Fruit fly (Drosophila melanogaster) whole organism, embryonic: Measurements from ENCODE around the gene CG33286.

Experiments
- CG15073 ChIP-seq: fragments of 200-800 bp; sonication (Bioruptor generic); optimal IDR thresholded peaks from 2 replicates; lab custom pipeline; 2016; ENCODE audit warnings: missing biosample characterization, missing genetic modification characterization
- CG16813 ChIP-seq: fragments of 200-800 bp; sonication (Bioruptor generic); IDR thresholded peaks from 3 replicates; pipeline ENCODE4 v1.3.6; 2022; ENCODE audit warnings: missing biosample characterization, missing genetic modification characterization; ENCODE audit not compliant: partially characterized antibody
- CG17359 ChIP-seq: fragments of 200-800 bp; sonication (Bioruptor generic); optimal IDR thresholded peaks from 3 replicates; lab custom pipeline; 2018; ENCODE audit warnings: missing biosample characterization, mild to moderate bottlenecking, missing genetic modification characterization, moderate library complexity
- CG17385 ChIP-seq: fragments of 200-800 bp; sonication (Bioruptor generic); optimal IDR thresholded peaks from 3 replicates; lab custom pipeline; 2018; ENCODE audit warnings: missing biosample characterization, mild to moderate bottlenecking, missing genetic modification characterization
- CG17568 ChIP-seq: fragments of 200-800 bp; sonication (Bioruptor generic); optimal IDR thresholded peaks from 2 replicates; lab custom pipeline; 2018; ENCODE audit warnings: missing biosample characterization, mild to moderate bottlenecking, missing genetic modification characterization, moderate library complexity
- CG18619 ChIP-seq: fragments of 200-800 bp; sonication (Bioruptor generic); optimal IDR thresholded peaks from 3 replicates; lab custom pipeline; 2017; ENCODE audit warnings: missing biosample characterization, mild to moderate bottlenecking, missing genetic modification characterization
- CG2678 ChIP-seq: fragments of 200-800 bp; sonication (Bioruptor generic); optimal IDR thresholded peaks from 3 replicates; lab custom pipeline; 2019; ENCODE audit warnings: missing biosample characterization, mild to moderate bottlenecking, missing genetic modification characterization, moderate library complexity
- CG31224 ChIP-seq: fragments of 200-800 bp; sonication (Bioruptor generic); IDR thresholded peaks from 2 replicates; pipeline ENCODE4 v1.3.6; 2022; ENCODE audit warnings: missing biosample characterization, missing genetic modification characterization
- CG33213 ChIP-seq: fragments of 200-800 bp; sonication (Bioruptor generic); optimal IDR thresholded peaks from 3 replicates; lab custom pipeline; 2016; ENCODE audit warnings: missing biosample characterization, missing genetic modification characterization
- CG34224 ChIP-seq: fragments of 200-800 bp; sonication (Bioruptor generic); IDR thresholded peaks from 3 replicates; pipeline ENCODE4 v1.3.6; 2022; ENCODE audit warnings: missing biosample characterization, missing genetic modification characterization; ENCODE audit not compliant: partially characterized antibody
- CG34376 ChIP-seq: fragments of 200-800 bp; sonication (Bioruptor generic); optimal IDR thresholded peaks from 2 replicates; lab custom pipeline; 2018; ENCODE audit warnings: missing biosample characterization, mild to moderate bottlenecking, missing genetic modification characterization
- CG34422 ChIP-seq: fragments of 200-800 bp; sonication (Bioruptor generic); IDR thresholded peaks from 3 replicates; pipeline ENCODE4 v1.3.6; 2022; ENCODE audit warnings: missing biosample characterization, missing genetic modification characterization
- CG4360 ChIP-seq: fragments of 200-800 bp; sonication (Bioruptor generic); IDR thresholded peaks from 2 replicates; pipeline ENCODE4 v1.3.6; 2022; ENCODE audit warnings: missing biosample characterization, missing genetic modification characterization
- CG43689 ChIP-seq: fragments of 200-800 bp; sonication (Bioruptor generic); IDR thresholded peaks from 2 replicates; pipeline ENCODE4 v1.3.6; 2022; ENCODE audit warnings: missing biosample characterization, missing genetic modification characterization
- CG7556 ChIP-seq: fragments of 200-800 bp; sonication (Bioruptor generic); optimal IDR thresholded peaks from 2 replicates; lab custom pipeline; 2017; ENCODE audit warnings: missing biosample characterization, mild to moderate bottlenecking, missing genetic modification characterization
- CG8089 ChIP-seq: fragments of 200-800 bp; sonication (Bioruptor generic); optimal IDR thresholded peaks from 3 replicates; lab custom pipeline; 2016; ENCODE audit warnings: missing biosample characterization, missing genetic modification characterization
- CG8290 ChIP-seq, 3 experiments: fragments of 200-800 bp; sonication (Bioruptor generic); optimal IDR thresholded peaks; 2 replicates each; lab custom pipeline; 2016 to 2019; ENCODE audit warnings: missing biosample characterization in 3 of 3, missing genetic modification characterization in 3 of 3, mild to moderate bottlenecking in 2 of 3, moderate library complexity in 1 of 3
- CG9215 ChIP-seq: fragments of 200-800 bp; sonication (Bioruptor generic); IDR thresholded peaks from 2 replicates; pipeline ENCODE4 v1.3.6; 2022; ENCODE audit warnings: missing biosample characterization, missing genetic modification characterization
- CG9437 ChIP-seq: fragments of 200-800 bp; sonication (Bioruptor generic); optimal IDR thresholded peaks from 2 replicates; lab custom pipeline; 2018; ENCODE audit warnings: missing biosample characterization, mild to moderate bottlenecking, missing genetic modification characterization
- CG9817 ChIP-seq: fragments of 200-800 bp; sonication (Bioruptor generic); optimal IDR thresholded peaks from 2 replicates; lab custom pipeline; 2018; ENCODE audit warnings: missing biosample characterization, mild to moderate bottlenecking, missing genetic modification characterization, moderate library complexity
- D ChIP-seq, 2 experiments: fragments of 200-800 bp in 1 of 2; fragments of >200 bp in 1 of 2; sonication (Bioruptor generic) in 1 of 2; optimal IDR thresholded peaks; 2 replicates in 1 of 2; 3 replicates in 1 of 2; lab custom pipeline; 2017; ENCODE audit warnings: mild to moderate bottlenecking in 1 of 2, missing biosample characterization in 1 of 2, missing genetic modification characterization in 1 of 2, missing genetic modification reagents in 1 of 2
- Dek ChIP-seq: fragments of 200-800 bp; sonication (Bioruptor generic); optimal IDR thresholded peaks from 3 replicates; lab custom pipeline; 2019; ENCODE audit warnings: missing biosample characterization, mild to moderate bottlenecking, missing genetic modification characterization, moderate library complexity
- E2f1 ChIP-seq: fragments of 200-800 bp; sonication (Bioruptor generic); IDR thresholded peaks from 2 replicates; pipeline ENCODE4 v1.3.6; 2022; ENCODE audit warnings: missing biosample characterization, missing genetic modification characterization
- ERR ChIP-seq: fragments of 200-800 bp; sonication (Bioruptor generic); optimal IDR thresholded peaks from 2 replicates; lab custom pipeline; 2016; ENCODE audit warnings: missing biosample characterization, missing genetic modification characterization
- Gsc ChIP-seq: fragments of 200-800 bp; sonication (Bioruptor generic); IDR thresholded peaks from 2 replicates; pipeline ENCODE4 v1.3.6; 2022; ENCODE audit warnings: missing biosample characterization, missing genetic modification characterization
- HHEX ChIP-seq: fragments of 200-800 bp; sonication (Bioruptor generic); optimal IDR thresholded peaks from 3 replicates; lab custom pipeline; 2017; ENCODE audit warnings: missing biosample characterization, mild to moderate bottlenecking, missing genetic modification characterization, missing genetic modification reagents
- Hey ChIP-seq: fragments of 200-800 bp; sonication (Bioruptor generic); optimal IDR thresholded peaks from 3 replicates; lab custom pipeline; 2018; ENCODE audit warnings: missing biosample characterization, mild to moderate bottlenecking, missing genetic modification characterization
- Jarid2 ChIP-seq: fragments of 200-800 bp; sonication (Bioruptor generic); optimal IDR thresholded peaks from 3 replicates; lab custom pipeline; 2017; ENCODE audit warnings: mild to moderate bottlenecking, missing biosample characterization, missing genetic modification reagents, missing genetic modification characterization
- Nf-YC ChIP-seq: fragments of 200-800 bp; optimal IDR thresholded peaks from 3 replicates; lab custom pipeline; 2019; ENCODE audit warnings: missing biosample characterization, mild to moderate bottlenecking, missing genetic modification characterization, moderate library complexity
- Vsx1 ChIP-seq: fragments of 200-800 bp; sonication (Bioruptor generic); optimal IDR thresholded peaks from 2 replicates; lab custom pipeline; 2017; ENCODE audit warnings: missing biosample characterization, mild to moderate bottlenecking, missing genetic modification characterization, missing genetic modification reagents
- ac ChIP-seq: fragments of 200-800 bp; sonication (Bioruptor generic); optimal IDR thresholded peaks from 3 replicates; lab custom pipeline; 2017; ENCODE audit warnings: missing biosample characterization, mild to moderate bottlenecking, missing genetic modification characterization
- aop ChIP-seq: fragments of 200-800 bp; sonication (Bioruptor generic); IDR thresholded peaks from 2 replicates; pipeline ENCODE4 v1.3.6; 2022; ENCODE audit warnings: missing biosample characterization, missing genetic modification characterization
- crol ChIP-seq: fragments of 200-800 bp; sonication (Bioruptor generic); IDR thresholded peaks from 2 replicates; pipeline ENCODE4 v1.3.6; 2022; ENCODE audit warnings: missing biosample characterization, missing genetic modification characterization
- esg ChIP-seq: fragments of 200-800 bp; sonication (Bioruptor generic); conservative IDR thresholded peaks from 2 replicates; pipeline ENCODE4 v1.3.6; 2022; ENCODE audit warnings: missing biosample characterization, missing genetic modification characterization
- exex ChIP-seq: fragments of 200-800 bp; sonication (Bioruptor generic); optimal IDR thresholded peaks from 4 replicates; lab custom pipeline; 2018; ENCODE audit warnings: missing biosample characterization, mild to moderate bottlenecking, missing genetic modification characterization, moderate library complexity
- gsb-n ChIP-seq: fragments of 200-800 bp; sonication (Bioruptor generic); optimal IDR thresholded peaks from 3 replicates; lab custom pipeline; 2018; ENCODE audit warnings: missing biosample characterization, mild to moderate bottlenecking, missing genetic modification characterization
- hbn ChIP-seq: fragments of 200-800 bp; sonication (Bioruptor generic); IDR thresholded peaks from 2 replicates; pipeline ENCODE4 v1.3.6; 2022; ENCODE audit warnings: missing biosample characterization, missing genetic modification characterization; ENCODE audit not compliant: partially characterized antibody
- luna ChIP-seq: fragments of 200-800 bp; sonication (Bioruptor generic); optimal IDR thresholded peaks from 2 replicates; lab custom pipeline; 2016; ENCODE audit warnings: missing biosample characterization, missing genetic modification characterization
- nom ChIP-seq: fragments of 200-800 bp; sonication (Bioruptor generic); optimal IDR thresholded peaks from 2 replicates; lab custom pipeline; 2017; ENCODE audit warnings: missing biosample characterization, missing genetic modification characterization, mild to moderate bottlenecking, moderate library complexity, missing genetic modification reagents
- pum ChIP-seq: fragments of 200-800 bp; sonication (Bioruptor generic); optimal IDR thresholded peaks from 2 replicates; lab custom pipeline; 2016; ENCODE audit warnings: missing biosample characterization, missing genetic modification characterization
- sd ChIP-seq: fragments of 200-800 bp; sonication (Bioruptor generic); optimal IDR thresholded peaks from 3 replicates; lab custom pipeline; 2018; ENCODE audit warnings: missing biosample characterization, mild to moderate bottlenecking, missing genetic modification characterization, moderate library complexity
- sens ChIP-seq: fragments of 200-800 bp; sonication (Bioruptor generic); peaks from one replicate; lab custom pipeline; 2016; ENCODE audit warnings: missing biosample characterization, missing genetic modification characterization
- seq ChIP-seq: fragments of 200-800 bp; sonication (Bioruptor generic); IDR thresholded peaks from 2 replicates; pipeline ENCODE4 v1.3.6; 2022; ENCODE audit warnings: missing biosample characterization, missing genetic modification characterization
- slou ChIP-seq: fragments of 200-800 bp; sonication (Bioruptor generic); optimal IDR thresholded peaks from 3 replicates; lab custom pipeline; 2016; ENCODE audit warnings: missing biosample characterization, missing genetic modification characterization
- twi ChIP-seq: fragments of 200-800 bp; optimal IDR thresholded peaks from 2 replicates; lab custom pipeline; 2019; ENCODE audit warnings: missing biosample characterization, mild to moderate bottlenecking, missing genetic modification characterization, moderate library complexity
- tx ChIP-seq: fragments of 200-800 bp; sonication (Bioruptor generic); optimal IDR thresholded peaks from 2 replicates; lab custom pipeline; 2016; ENCODE audit warnings: missing biosample characterization, missing genetic modification characterization
- unpg ChIP-seq: fragments of 200-800 bp; sonication (Bioruptor generic); optimal IDR thresholded peaks from 3 replicates; lab custom pipeline; 2018; ENCODE audit warnings: missing biosample characterization, mild to moderate bottlenecking, missing genetic modification characterization, moderate library complexity
- z ChIP-seq: fragments of 200-800 bp; sonication (Bioruptor generic); IDR thresholded peaks from 3 replicates; pipeline ENCODE4 v1.3.6; 2022; ENCODE audit warnings: missing biosample characterization, missing genetic modification characterization
- zen2 ChIP-seq: fragments of 200-800 bp; sonication (Bioruptor generic); IDR thresholded peaks from 3 replicates; pipeline ENCODE4 v1.3.6; 2022; ENCODE audit warnings: missing biosample characterization, missing genetic modification characterization; ENCODE audit not compliant: partially characterized antibody
- zf30C ChIP-seq: fragments of 200-800 bp; sonication (Bioruptor generic); optimal IDR thresholded peaks from 3 replicates; lab custom pipeline; 2018; ENCODE audit warnings: missing biosample characterization, mild to moderate bottlenecking, missing genetic modification characterization

CG33286 gene

DNA sequence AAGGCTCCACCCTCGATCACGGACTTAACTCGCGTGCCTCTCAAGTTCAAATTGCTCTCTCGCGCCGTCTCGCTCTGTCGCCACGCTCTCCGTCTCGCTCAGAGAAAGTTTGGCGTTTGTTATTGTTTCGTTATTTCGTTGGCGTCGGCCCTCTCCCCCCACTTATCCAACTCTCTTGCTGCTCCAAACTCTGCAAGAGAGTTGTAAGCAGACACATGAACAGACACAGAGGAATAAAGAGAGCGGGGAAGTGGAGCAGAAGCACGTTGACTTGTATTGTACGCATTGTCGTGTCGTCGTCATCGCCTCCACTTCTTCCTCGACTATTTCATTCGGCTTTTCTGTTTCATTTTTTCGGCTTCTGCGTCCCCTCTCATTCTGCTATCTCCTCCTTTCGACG, 48.9 kb upstream of the CG33286 start (continued):
- TF ChIP-seq CG17385 (GFP tag; lab: Kevin White, UChicago) (peak; percentile 28), CG2678 (tag; lab: Kevin White, UChicago) (no peak), CG43689 (no peak), Hey (tag; lab: Kevin White, UChicago) (no peak), pum (no peak), Vsx1 (GFP tag; lab: Kevin White, UChicago) (no peak), CG9437 (GFP tag; lab: Kevin White, UChicago) (no peak), twi (tag; lab: Kevin White, UChicago) (no peak), CG16813 (no peak), slou (no peak), sd (tag; lab: Kevin White, UChicago) (peak; percentile 46), CG15073 (GFP tag; lab: Kevin White, UChicago) (no peak), CG9215 (GFP tag; lab: Robert Waterston, UW) (no peak), HHEX (GFP tag; lab: Kevin White, UChicago) (no peak), gsb-n (tag; lab: Kevin White, UChicago) (no peak), exex (tag; lab: Kevin White, UChicago) (no peak), Gsc (no peak), Nf-YC (tag; lab: Kevin White, UChicago) (no peak), esg (GFP tag; lab: Robert Waterston, UW) (no peak), CG34376 (no peak), CG8089 (no peak), CG31224 (GFP tag; lab: Robert Waterston, UW) (no peak), CG33213 (GFP tag; lab: Kevin White, UChicago) (no peak), zen2 (peak; percentile 67; the same call in 2 of the 3 replicates), tx (GFP tag; lab: Kevin White, UChicago) (no peak), CG17359 (tag; lab: Kevin White, UChicago) (no peak), CG8290 (GFP tag; optimal IDR thresholded peaks at IDR 0.05; lab: Kevin White, UChicago) (no peak), CG8290 (tag; optimal IDR thresholded peaks at IDR 0.05; lab: Kevin White, UChicago) (no peak), sens (peak; percentile 41), seq (GFP tag; lab: Robert Waterston, UW) (no peak; the same call in 1 of the 2 replicates), z (0 out of 3 replicates have a peak, but pooled peaks have one; percentile 38), CG34224 (0 out of 3 replicates have a peak, but pooled peaks have one; percentile 29), CG34422 (GFP tag; lab: Robert Waterston, UW) (peak; percentile 14; the same call in 1 of the 3 replicates), unpg (GFP tag; lab: Kevin White, UChicago) (no peak), Jarid2 (GFP tag; lab: Kevin White, UChicago) (no peak), Dek (tag; lab: Kevin White, UChicago) (no peak), ac (no peak), hbn (GFP tag; lab: Robert Waterston, UW) (peak; percentile 22; the same call in 1 of the 2 replicates), E2f1 (GFP tag; lab: Robert Waterston, UW) (no peak), D (optimal IDR thresholded peaks at IDR 0.05; lab: Kevin White, UChicago) (no peak), D (GFP tag; optimal IDR thresholded peaks at IDR 0.05; lab: Kevin White, UChicago) (no peak), CG9817 (no peak), nom (GFP tag; lab: Kevin White, UChicago) (no peak), CG7556 (no peak), ERR (GFP tag; lab: Kevin White, UChicago) (no peak), CG17568 (GFP tag; lab: Kevin White, UChicago) (no peak), crol (GFP tag; lab: Robert Waterston, UW) (peak; percentile 96), CG4360 (GFP tag; lab: Robert Waterston, UW) (0 out of 2 replicates have a peak, but pooled peaks have one; percentile 18), zf30C (GFP tag; lab: Kevin White, UChicago) (no peak), CG18619 (GFP tag; lab: Kevin White, UChicago) (no peak), luna (GFP tag; lab: Kevin White, UChicago) (no peak), aop (no peak)
